Fruit fly (Drosophila melanogaster) S2 (cell line): ENCODE data around the gene CG10738.

Source experiments
- CG8478 ChIP-seq: fragments of >200 bp; optimal IDR thresholded peaks from 2 replicates; lab custom pipeline; 2018
- CTCF ChIP-seq, 2 experiments: fragments of >200 bp; optimal IDR thresholded peaks; 2 replicates each; lab custom pipeline; 2018

dm6 chr3L:13488129-13488876, 37.7 kb downstream of the CG10738 start:
- TF ChIP-seq CTCF (optimal IDR thresholded peaks at IDR 0.05; lab: Kevin White, UChicago) (no peak), CG8478 (lab: Kevin White, UChicago) (no peak)
